Worm (Caenorhabditis elegans) whole organism, L1 larva: ENCODE measurements around the gene sup-36.

Experiments
- C34B4.2 ChIP-seq: sonication (generic microtip); optimal IDR thresholded peaks from 2 replicates; lab custom pipeline; 2017; ENCODE audit warnings: mild to moderate bottlenecking, missing genetic modification characterization, missing compliant biosample characterization
- alr-1 ChIP-seq: fragments of 200-800 bp; sonication (Bioruptor generic); optimal IDR thresholded peaks from 2 replicates; lab custom pipeline; 2018; ENCODE audit warnings: borderline replicate concordance, mild to moderate bottlenecking, missing genetic modification characterization, missing compliant biosample characterization
- aly-2 ChIP-seq: fragments of 150-350 bp; optimal IDR thresholded peaks from 2 replicates; lab custom pipeline; 2014; ENCODE audit warnings: missing biosample characterization, missing genetic modification characterization
- blmp-1 ChIP-seq: fragments of 150-350 bp; optimal IDR thresholded peaks from 2 replicates; lab custom pipeline; 2014; ENCODE audit warnings: missing biosample characterization, missing genetic modification characterization
- ceh-82 ChIP-seq, 3 experiments: fragments of 150-350 bp in 1 of 3; sonication (generic microtip) in 2 of 3; optimal IDR thresholded peaks; 2 replicates each; lab custom pipeline; 2014 to 2017; ENCODE audit warnings: missing biosample characterization in 3 of 3, missing genetic modification characterization in 3 of 3
- egl-27 ChIP-seq, 2 experiments: fragments of 150-350 bp in 1 of 2; sonication (generic microtip); optimal IDR thresholded peaks; 3 replicates each; lab custom pipeline; 2017 to 2018; ENCODE audit warnings: missing biosample characterization in 2 of 2, missing genetic modification characterization in 2 of 2, missing genetic modification reagents in 2 of 2
- elt-3 ChIP-seq, 6 experiments: fragments of 150-350 bp in 1 of 6; sonication (generic microtip); optimal IDR thresholded peaks; 2 replicates each; lab custom pipeline; 2017 to 2018; ENCODE audit warnings: missing biosample characterization in 6 of 6, missing genetic modification characterization in 6 of 6, inconsistent platforms in 1 of 6
- lin-13 ChIP-seq: fragments of 150-350 bp; optimal IDR thresholded peaks from 2 replicates; lab custom pipeline; 2014; ENCODE audit warnings: missing biosample characterization, missing genetic modification reagents, missing genetic modification characterization
- mep-1 ChIP-seq: fragments of 150-350 bp; optimal IDR thresholded peaks from 2 replicates; lab custom pipeline; 2014; ENCODE audit warnings: missing biosample characterization, missing genetic modification characterization
- nhr-11 ChIP-seq: fragments of 150-350 bp; optimal IDR thresholded peaks from 2 replicates; lab custom pipeline; 2014; ENCODE audit warnings: missing biosample characterization, missing genetic modification characterization
- nhr-19 ChIP-seq: fragments of 200-800 bp; sonication (Bioruptor generic); conservative IDR thresholded peaks from 2 replicates; pipeline ENCODE4 v1.3.6; 2022; ENCODE audit warnings: missing genetic modification characterization, missing compliant biosample characterization
- pax-3 ChIP-seq: fragments of 200-800 bp; sonication (Bioruptor generic); optimal IDR thresholded peaks from 2 replicates; lab custom pipeline; 2018; ENCODE audit warnings: mild to moderate bottlenecking, missing genetic modification characterization, moderate library complexity, missing compliant biosample characterization
- pqm-1 ChIP-seq: sonication (generic microtip); optimal IDR thresholded peaks from 3 replicates; lab custom pipeline; 2017; ENCODE audit warnings: missing biosample characterization, missing genetic modification characterization
- ztf-4 ChIP-seq: fragments of 150-350 bp; optimal IDR thresholded peaks from 2 replicates; lab custom pipeline; 2014; ENCODE audit warnings: missing biosample characterization, missing genetic modification characterization

DNA sequence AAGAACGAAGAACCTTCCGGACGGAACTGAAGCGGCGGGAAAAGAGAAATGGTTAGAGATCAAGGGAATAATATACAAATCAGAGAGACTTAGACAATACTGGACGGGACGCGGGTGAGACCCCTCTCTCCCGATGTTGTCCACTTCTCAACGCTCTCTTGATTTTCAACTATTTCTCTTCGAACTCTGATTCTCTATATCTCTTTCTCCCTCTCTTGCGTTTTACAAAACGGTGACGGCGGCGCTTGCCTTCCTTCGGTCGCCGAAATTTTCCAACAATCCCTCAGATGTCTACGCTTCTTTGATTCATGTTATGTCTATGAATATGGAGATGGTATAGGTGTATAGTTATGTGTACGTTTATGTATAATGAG, 24.8 kb upstream of the sup-36 start:
- TF ChIP-seq C34B4.2: no peak
- TF ChIP-seq lin-13: peak; percentile 35
- no peak for TF ChIP-seq egl-27 (tag; optimal IDR thresholded peaks at IDR 0.05; lab: Kevin White, UChicago)
- TF ChIP-seq aly-2: no peak
- TF ChIP-seq alr-1 (tag; lab: Kevin White, UChicago): no peak
- TF ChIP-seq pax-3 (tag; lab: Kevin White, UChicago): no peak
- peak; percentile 76 for TF ChIP-seq mep-1 (tag; lab: Kevin White, UChicago)
- TF ChIP-seq nhr-19 (GFP tag; lab: Robert Waterston, UW): peak; percentile 31; the same call in 1 of the 2 replicates
- peak; percentile 4 for TF ChIP-seq ztf-4 (tag; lab: Kevin White, UChicago)
- TF ChIP-seq ceh-82 (tag; optimal IDR thresholded peaks at IDR 0.05; lab: Kevin White, UChicago): peak; percentile 2 to 13 (median 7)
- peak; percentile 55 for TF ChIP-seq blmp-1 (tag; lab: Kevin White, UChicago)
- no peak for TF ChIP-seq pqm-1
- TF ChIP-seq nhr-11 (tag; lab: Kevin White, UChicago): no peak
- TF ChIP-seq elt-3 (tag; optimal IDR thresholded peaks at IDR 0.05; lab: Kevin White, UChicago): peak in 2 of 6 experiments; percentile 18 to 28
